Worm (Caenorhabditis elegans): ENCODE results near the gene frpr-16.

DNA sequence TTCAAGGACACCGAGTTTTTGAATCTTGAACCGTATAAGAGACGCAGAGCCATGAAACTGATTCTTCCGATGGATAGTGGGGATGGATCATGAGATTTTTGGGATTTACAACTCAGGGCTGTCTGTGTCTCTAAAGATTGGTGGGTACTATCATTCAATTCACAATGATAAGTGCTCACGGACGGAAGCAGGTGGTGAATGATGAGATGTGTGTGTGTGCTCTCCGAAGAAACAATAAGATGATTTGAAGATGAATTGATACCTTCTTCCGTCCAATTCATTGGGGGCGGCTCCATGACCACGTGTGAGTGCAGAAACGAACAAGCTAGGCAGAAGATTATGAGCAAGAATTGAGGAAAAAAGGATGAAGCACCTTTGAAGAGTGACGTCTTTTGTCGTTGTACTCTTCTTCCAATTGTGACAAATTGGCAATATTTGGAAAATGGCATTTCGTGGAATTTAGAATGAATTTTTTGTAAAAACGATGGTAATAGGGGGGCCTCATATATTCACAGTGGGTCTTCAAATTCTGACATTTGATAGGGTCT is 2.3 kb downstream of the frpr-16 start:
- TF ChIP-seq med-1 (GFP tag; optimal IDR thresholded peaks at IDR 0.05; ENCODE audit: insufficient read depth) (no peak), T22C8.4 (GFP tag; IDR thresholded peaks at IDR 0.05) (no peak), ztf-23 (GFP tag; IDR thresholded peaks at IDR 0.05) (no peak), ref-1 (GFP tag; conservative IDR thresholded peaks at IDR 0.05) (no peak)

All from whole organism, midembryonic.